Worm (Caenorhabditis elegans) whole organism, dauer: Measurements from ENCODE around the gene R13A5.10.

Experiments
- unc-62 ChIP-seq: sonication (generic microtip); optimal IDR thresholded peaks from 2 replicates; lab custom pipeline; 2017; ENCODE audit warnings: missing biosample characterization, missing genetic modification reagents, missing genetic modification characterization

R13A5.10 gene

DNA sequence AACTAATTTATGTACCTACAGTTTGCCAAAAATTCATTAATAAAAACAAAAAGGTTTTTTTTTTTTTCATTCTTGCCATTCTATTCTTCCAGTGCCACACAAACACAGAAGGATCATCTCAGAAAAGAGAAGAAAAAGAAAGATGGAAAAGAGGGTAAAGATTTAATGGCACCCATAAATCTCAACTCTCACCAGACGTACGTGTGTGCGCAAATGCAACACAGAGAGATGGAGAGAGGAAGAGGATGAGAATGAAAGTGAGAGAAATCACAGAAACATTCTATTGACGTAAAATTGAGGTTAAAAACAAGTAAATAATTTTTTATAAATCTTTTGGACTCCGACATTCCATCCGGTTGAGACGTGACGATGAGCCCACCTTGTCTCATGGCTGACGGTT is 38.6 kb downstream of the R13A5.10 start:
- TF ChIP-seq unc-62 (GFP tag; lab: Kevin White, UChicago): no peak

DNA sequence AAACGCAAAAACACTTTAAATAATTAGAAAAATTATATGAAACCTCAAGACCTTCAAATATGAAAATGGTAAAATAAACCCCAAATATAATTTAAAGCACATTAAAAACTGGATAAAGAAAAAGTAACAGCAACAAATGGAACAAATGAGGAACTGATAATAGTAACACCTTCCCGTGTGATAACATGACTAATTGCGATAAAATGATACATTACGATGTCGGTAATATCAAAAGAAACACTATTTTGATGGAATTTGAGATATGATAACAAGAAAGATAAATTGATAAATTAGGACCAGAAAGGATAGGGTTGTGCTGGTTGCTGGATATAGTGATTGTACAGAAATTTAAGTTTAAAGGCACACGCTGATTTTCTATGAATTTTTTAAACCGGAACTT is 40.7 kb downstream of the R13A5.10 start:
- TF ChIP-seq unc-62 (GFP tag; lab: Kevin White, UChicago): no peak

DNA sequence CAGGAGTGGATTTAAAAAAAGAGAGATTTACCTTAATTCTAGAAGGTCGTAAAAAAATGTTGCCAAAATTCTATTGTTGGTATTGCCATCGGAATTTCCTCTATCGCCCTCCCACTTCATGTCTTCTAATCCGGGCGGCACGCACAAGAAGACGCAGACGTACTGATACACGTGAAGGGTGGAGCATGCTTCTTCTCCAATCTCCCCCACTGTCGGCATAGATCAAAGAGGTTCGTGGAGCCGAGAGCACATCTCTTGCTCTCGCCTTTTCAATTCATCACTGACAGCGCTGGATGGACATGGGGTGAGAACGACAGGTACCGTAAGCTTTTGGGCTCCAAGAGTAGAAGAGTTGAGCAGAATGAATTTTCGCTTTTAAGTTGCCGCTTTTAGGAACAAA is 46.2 kb downstream of the R13A5.10 start, which contains the start of gene lin-39:
lin-39 (minus strand) TSS at position 74 of the 400 bp plus-strand sequence.
- TF ChIP-seq unc-62 (GFP tag; lab: Kevin White, UChicago): no peak

DNA sequence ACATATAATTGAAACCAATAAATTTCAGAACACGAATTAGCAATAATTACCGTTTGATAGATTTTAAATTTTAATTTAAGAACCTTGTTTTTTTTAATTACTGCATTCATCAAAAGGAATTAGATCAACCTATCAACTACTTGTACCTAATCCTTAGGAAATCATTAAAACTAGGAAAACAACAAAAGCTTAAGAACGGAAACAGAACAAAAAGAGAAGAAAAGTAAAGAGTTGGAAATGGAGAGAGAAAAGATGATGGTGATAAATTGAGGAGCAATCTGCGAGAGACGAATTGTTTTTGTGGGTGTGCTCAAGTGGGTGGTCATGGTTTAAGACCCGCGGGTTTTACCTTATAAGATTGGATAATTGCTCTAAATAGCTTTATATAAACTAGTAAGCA is 47.4 kb downstream of the R13A5.10 start:
- no peak for TF ChIP-seq unc-62 (GFP tag; lab: Kevin White, UChicago)

DNA sequence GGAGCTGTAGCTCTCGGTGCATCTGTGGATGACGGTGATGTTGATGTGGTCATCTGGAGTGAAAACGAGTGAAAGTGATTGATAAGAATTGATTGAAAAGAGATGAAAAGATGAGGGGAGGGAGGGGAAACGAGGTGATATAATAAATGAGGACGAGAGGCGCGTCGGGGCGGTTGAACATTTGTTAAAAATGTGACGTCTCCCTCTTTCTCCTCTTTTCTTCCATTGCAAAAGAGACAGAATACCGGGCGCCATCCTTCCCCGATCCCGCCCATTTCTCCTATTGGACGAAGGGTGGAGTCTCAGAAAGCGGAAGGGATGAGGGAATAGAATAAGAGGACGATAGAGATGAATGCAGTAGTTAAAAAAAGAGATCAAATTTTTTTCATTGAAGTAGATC is 48.1 kb downstream of the R13A5.10 start:
- no peak for TF ChIP-seq unc-62 (GFP tag; lab: Kevin White, UChicago)

DNA sequence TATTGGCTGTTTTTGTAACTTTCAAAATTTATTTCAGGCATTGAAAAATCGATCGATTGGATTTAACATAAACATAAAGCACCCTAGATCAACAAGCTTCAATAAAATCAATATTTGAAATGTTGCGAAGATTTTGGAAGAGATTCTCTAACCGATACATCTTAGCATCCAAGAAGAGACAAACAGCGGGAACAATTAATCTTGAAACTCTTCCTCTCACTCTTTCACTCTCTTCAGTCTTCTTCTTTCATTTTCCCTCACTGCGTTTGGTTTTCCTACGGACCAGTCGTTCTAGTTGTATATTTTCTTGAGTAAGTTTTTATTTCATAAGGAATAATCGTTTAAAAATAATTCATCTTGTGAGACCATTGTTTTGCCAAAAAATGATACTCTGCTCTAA is 49.8 kb downstream of the R13A5.10 start:
- TF ChIP-seq unc-62 (GFP tag; lab: Kevin White, UChicago): no peak
